Fruit fly (Drosophila melanogaster) S2 (cell line): ENCODE measurements around the gene Fum3.

Experiments
- CG8478 ChIP-seq: fragments of >200 bp; optimal IDR thresholded peaks from 2 replicates; lab custom pipeline; 2018
- CTCF ChIP-seq, 2 experiments: fragments of >200 bp; optimal IDR thresholded peaks; 2 replicates each; lab custom pipeline; 2018

DNA sequence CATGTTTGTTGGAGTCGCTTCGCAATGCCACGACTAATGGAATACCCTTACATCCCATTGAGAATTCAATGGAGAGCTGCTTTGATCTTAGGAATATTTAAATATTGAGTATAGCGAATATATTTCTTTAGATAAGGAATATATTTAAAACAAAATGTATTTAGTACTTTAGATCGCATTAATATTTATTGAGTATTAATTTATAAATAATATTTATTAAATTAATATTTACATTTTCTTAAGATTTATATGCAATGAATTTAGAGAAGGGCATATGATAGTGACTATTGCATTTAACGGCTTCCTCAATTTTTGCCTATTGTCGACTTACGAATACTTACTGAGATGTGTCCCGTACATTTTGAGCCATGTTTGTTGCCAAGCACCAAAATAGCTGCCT lies 21.5 kb downstream of the Fum3 start:
- no peak for TF ChIP-seq CTCF (optimal IDR thresholded peaks at IDR 0.05; lab: Kevin White, UChicago)
- no peak for TF ChIP-seq CG8478 (lab: Kevin White, UChicago)
